Fruit fly (Drosophila melanogaster): ENCODE data around the gene bond.

Gene bond

DNA sequence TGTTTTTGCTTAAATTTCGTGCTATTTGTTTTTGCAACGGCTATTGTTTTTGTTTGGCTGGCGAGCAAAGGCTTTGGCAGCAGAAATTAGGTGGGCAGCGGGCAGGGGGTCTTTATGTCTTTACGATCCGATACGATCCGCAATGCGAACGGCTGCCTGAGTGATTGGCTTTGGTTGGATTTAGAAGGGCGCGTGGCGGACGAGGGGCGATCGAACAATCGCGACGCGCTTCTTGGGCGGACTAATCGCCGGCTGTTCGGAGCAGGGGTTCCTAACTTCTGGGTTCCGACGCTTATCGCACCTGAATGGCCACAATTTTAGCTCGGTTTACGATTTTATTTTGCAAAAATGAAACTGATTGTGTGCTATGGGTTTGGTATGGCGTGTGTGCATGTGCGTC is 23.3 kb upstream of the bond start (continued):
- no peak for TF ChIP-seq CG30431 (GFP tag; optimal IDR thresholded peaks at IDR 0.05)

DNA sequence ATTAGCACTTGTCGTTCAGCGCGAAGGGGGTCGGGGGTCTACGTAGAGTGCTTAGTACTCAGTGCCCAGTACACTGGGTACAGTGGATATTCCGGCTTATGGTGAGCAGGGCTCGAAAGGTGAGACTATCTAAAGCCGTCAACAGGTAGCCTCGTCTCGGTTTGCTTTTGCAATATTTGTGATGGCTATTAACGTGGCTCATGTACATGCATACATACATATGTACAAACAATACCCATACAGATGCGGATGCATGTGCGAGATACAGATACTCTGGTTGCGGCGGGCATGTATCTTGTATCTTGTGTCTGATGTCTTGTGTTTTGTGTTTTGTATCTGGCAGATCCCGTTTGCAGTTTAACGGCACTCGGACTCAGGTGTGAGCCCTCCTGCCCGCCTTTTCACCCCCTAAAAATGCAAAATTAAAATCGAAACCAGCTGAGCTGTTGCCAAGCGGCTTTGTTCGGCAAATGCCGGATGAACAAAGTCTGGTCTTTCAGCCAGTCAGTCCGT is 22.8 kb upstream of the bond start:
- TF ChIP-seq nom (GFP tag; optimal IDR thresholded peaks at IDR 0.05): peak; percentile 18
- no peak for TF ChIP-seq fd3F (GFP tag; optimal IDR thresholded peaks at IDR 0.05)
- TF ChIP-seq ttk (GFP tag; IDR thresholded peaks at IDR 0.05): 0 out of 2 replicates have a peak, but pooled peaks have one; percentile 13
- no peak for TF ChIP-seq Adf1 (GFP tag; IDR thresholded peaks at IDR 0.05)
- peak; percentile 9 for TF ChIP-seq CG34376 (GFP tag; optimal IDR thresholded peaks at IDR 0.05)
- peak; percentile 9 for TF ChIP-seq CG12071 (GFP tag; optimal IDR thresholded peaks at IDR 0.05)
- peak in 1 of 2 experiments; percentile 53 for TF ChIP-seq tll (GFP tag; optimal IDR thresholded peaks at IDR 0.05)
- 0 out of 2 replicates have a peak, but pooled peaks have one; percentile 15 for TF ChIP-seq bowl (GFP tag; IDR thresholded peaks at IDR 0.05)
- no peak for TF ChIP-seq CG18764 (GFP tag; optimal IDR thresholded peaks at IDR 0.05)
- TF ChIP-seq CG3163 (GFP tag; optimal IDR thresholded peaks at IDR 0.05): no peak
- no peak for TF ChIP-seq crp (GFP tag; optimal IDR thresholded peaks at IDR 0.05)
- TF ChIP-seq cg (GFP tag; optimal IDR thresholded peaks at IDR 0.05): peak; percentile 47
- no peak for TF ChIP-seq CG4617 (GFP tag; optimal IDR thresholded peaks at IDR 0.05; ENCODE audit: borderline replicate concordance)
- no peak for TF ChIP-seq CoRest (tag; optimal IDR thresholded peaks at IDR 0.05)
- peak; percentile 64 for TF ChIP-seq CG18011 (GFP tag; optimal IDR thresholded peaks at IDR 0.05)
- TF ChIP-seq Nf-YA (GFP tag; IDR thresholded peaks at IDR 0.05): no peak
- TF ChIP-seq zen (tag; optimal IDR thresholded peaks at IDR 0.05): peak; percentile 16
- TF ChIP-seq Eip74EF (GFP tag; optimal IDR thresholded peaks at IDR 0.05): no peak
- TF ChIP-seq CG15479 (GFP tag; optimal IDR thresholded peaks at IDR 0.05): peak; percentile 36
- no peak for TF ChIP-seq hkb (optimal IDR thresholded peaks at IDR 0.05)
- TF ChIP-seq hkb (GFP tag; IDR thresholded peaks at IDR 0.05): 0 out of 2 replicates have a peak, but pooled peaks have one; percentile 12
- TF ChIP-seq Dek (tag; optimal IDR thresholded peaks at IDR 0.05): no peak

DNA sequence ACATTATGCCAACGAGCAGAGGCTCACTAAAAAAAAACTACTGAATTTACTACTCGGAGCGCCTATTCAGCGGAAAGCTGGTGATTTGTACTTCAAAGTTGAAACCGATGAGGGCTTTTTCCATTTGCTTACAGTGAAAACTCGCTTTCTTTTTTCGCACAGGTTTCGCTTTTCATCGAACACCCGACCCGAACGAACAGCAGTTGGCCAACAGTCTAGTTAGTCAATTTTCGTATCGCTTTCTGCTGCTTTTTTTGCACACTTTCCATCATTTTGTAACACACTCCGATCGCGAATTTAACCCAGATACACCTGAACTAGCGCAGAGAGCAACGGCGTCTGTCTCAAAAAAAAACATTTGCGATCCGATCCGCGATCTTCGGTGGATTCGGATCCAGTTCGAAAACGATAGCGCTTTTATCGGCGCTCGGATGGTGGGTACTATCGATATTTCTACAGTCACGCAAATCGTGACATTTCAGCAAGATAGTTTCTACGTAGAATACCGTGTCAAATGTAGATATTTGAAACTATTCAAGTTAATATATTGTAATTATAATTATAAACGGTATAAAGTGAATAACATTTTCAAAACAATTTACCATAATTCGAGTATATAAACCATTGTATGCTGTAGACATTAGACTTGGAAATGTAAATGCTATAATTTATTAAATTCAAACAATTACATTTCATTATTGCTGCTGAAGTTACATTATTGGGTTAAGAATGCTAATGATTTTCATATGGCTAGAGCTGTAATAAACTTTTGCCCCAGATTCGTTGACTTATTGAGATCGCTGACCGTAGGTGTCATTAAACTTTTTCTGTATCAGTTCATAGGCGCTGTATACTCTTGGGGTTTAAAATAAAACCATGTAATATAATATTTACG is 22.0 kb upstream of the bond start, which contains the start of gene CG5346:
Gene CG5346, minus strand, starts transcription at position 400 of the 895 bp plus-strand sequence.
- TF ChIP-seq CG10543 (GFP tag; optimal IDR thresholded peaks at IDR 0.05) (no peak), NC2α (GFP tag; optimal IDR thresholded peaks at IDR 0.05) (no peak), nmo (GFP tag; optimal IDR thresholded peaks at IDR 0.05) (peak; percentile 3), CG4404 (GFP tag; IDR thresholded peaks at IDR 0.05) (no peak), Ets97D (GFP tag; optimal IDR thresholded peaks at IDR 0.05) (peak; percentile 23), HLH3B (GFP tag; IDR thresholded peaks at IDR 0.05) (no peak), ham (GFP tag; IDR thresholded peaks at IDR 0.05) (no peak), vvl (GFP tag; IDR thresholded peaks at IDR 0.05) (no peak), insv (GFP tag; optimal IDR thresholded peaks at IDR 0.05) (no peak), sens (GFP tag) (peak; percentile 46), her (GFP tag; optimal IDR thresholded peaks at IDR 0.05) (no peak), mld (GFP tag; IDR thresholded peaks at IDR 0.05; ENCODE audit: partially characterized antibody) (peak; percentile 78), CG32532 (GFP tag; IDR thresholded peaks at IDR 0.05) (no peak), CG3995 (GFP tag; optimal IDR thresholded peaks at IDR 0.05) (peak; percentile 97), Rfx (GFP tag; IDR thresholded peaks at IDR 0.05) (peak; percentile 30; the same call in 1 of the 2 replicates), CG7963 (GFP tag; IDR thresholded peaks at IDR 0.05; ENCODE audit: partially characterized antibody) (peak; percentile 89), crol (GFP tag; IDR thresholded peaks at IDR 0.05) (peak; percentile 16), sim (GFP tag; IDR thresholded peaks at IDR 0.05) (no peak), CG13775 (GFP tag; optimal IDR thresholded peaks at IDR 0.05) (no peak), CG34224 (GFP tag; IDR thresholded peaks at IDR 0.05; ENCODE audit: partially characterized antibody) (peak; percentile 79), NfI (GFP tag; optimal IDR thresholded peaks at IDR 0.05) (no peak), Jarid2 (GFP tag; optimal IDR thresholded peaks at IDR 0.05) (peak; percentile 33), H15 (GFP tag; IDR thresholded peaks at IDR 0.05) (no peak)

All from whole organism, embryonic.